Fruit fly (Drosophila melanogaster) whole organism, embryonic: Measurements from ENCODE around the gene CG15638.

Experiments used
- Abd-B ChIP-seq: fragments of 200-800 bp; sonication (Bioruptor generic); optimal IDR thresholded peaks from 2 replicates; lab custom pipeline; 2018; ENCODE audit warnings: missing biosample characterization, mild to moderate bottlenecking, missing genetic modification characterization, moderate library complexity
- Asciz ChIP-seq: fragments of 200-800 bp; sonication (Bioruptor generic); optimal IDR thresholded peaks from 2 replicates; lab custom pipeline; 2017; ENCODE audit warnings: missing biosample characterization, mild to moderate bottlenecking, missing genetic modification characterization, missing genetic modification reagents
- B-H2 ChIP-seq: fragments of 200-800 bp; sonication (Bioruptor generic); optimal IDR thresholded peaks from 2 replicates; lab custom pipeline; 2018; ENCODE audit warnings: missing biosample characterization, mild to moderate bottlenecking, missing genetic modification characterization
- BtbVII ChIP-seq: fragments of 200-800 bp; sonication (Bioruptor generic); optimal IDR thresholded peaks from 3 replicates; lab custom pipeline; 2017; ENCODE audit warnings: missing biosample characterization, mild to moderate bottlenecking, missing genetic modification characterization
- CG11085 ChIP-seq: fragments of 200-800 bp; sonication (Bioruptor generic); IDR thresholded peaks from 2 replicates; pipeline ENCODE4 v1.3.6; 2022; ENCODE audit warnings: missing biosample characterization, missing genetic modification characterization
- CG11504 ChIP-seq: fragments of 200-800 bp; sonication (Bioruptor generic); optimal IDR thresholded peaks from 3 replicates; lab custom pipeline; 2019; ENCODE audit warnings: missing biosample characterization, mild to moderate bottlenecking, missing genetic modification characterization, moderate library complexity
- CG12236 ChIP-seq: fragments of 200-800 bp; sonication (Bioruptor generic); optimal IDR thresholded peaks from 2 replicates; lab custom pipeline; 2016; ENCODE audit warnings: missing biosample characterization, missing genetic modification characterization
- CG14667 ChIP-seq: fragments of 200-800 bp; sonication (Bioruptor generic); IDR thresholded peaks from 2 replicates; pipeline ENCODE4 v1.3.6; 2022; ENCODE audit warnings: missing biosample characterization, missing genetic modification characterization
- CG17568 ChIP-seq: fragments of 200-800 bp; sonication (Bioruptor generic); optimal IDR thresholded peaks from 2 replicates; lab custom pipeline; 2018; ENCODE audit warnings: missing biosample characterization, mild to moderate bottlenecking, missing genetic modification characterization, moderate library complexity
- CG18011 ChIP-seq: fragments of 200-800 bp; sonication (Bioruptor generic); optimal IDR thresholded peaks from 2 replicates; lab custom pipeline; 2017; ENCODE audit warnings: missing biosample characterization, missing genetic modification characterization, mild to moderate bottlenecking, moderate library complexity, missing genotype
- CG6272 ChIP-seq: fragments of 200-800 bp; sonication (Bioruptor generic); IDR thresholded peaks from 2 replicates; pipeline ENCODE4 v1.3.6; 2022; ENCODE audit warnings: missing biosample characterization, missing genetic modification characterization
- CG6765 ChIP-seq: fragments of 200-800 bp; sonication (Bioruptor generic); optimal IDR thresholded peaks from 3 replicates; lab custom pipeline; 2017; ENCODE audit warnings: missing biosample characterization, mild to moderate bottlenecking, missing genetic modification characterization
- CG8290 ChIP-seq, 3 experiments: fragments of 200-800 bp; sonication (Bioruptor generic); optimal IDR thresholded peaks; 2 replicates each; lab custom pipeline; 2016 to 2019; ENCODE audit warnings: missing biosample characterization in 3 of 3, missing genetic modification characterization in 3 of 3, mild to moderate bottlenecking in 2 of 3, moderate library complexity in 1 of 3
- Deaf1 ChIP-seq: fragments of 200-800 bp; optimal IDR thresholded peaks from 3 replicates; lab custom pipeline; 2019; ENCODE audit warnings: missing biosample characterization, mild to moderate bottlenecking, missing genetic modification characterization, moderate library complexity
- Dp ChIP-seq: fragments of 200-800 bp; sonication (Bioruptor generic); optimal IDR thresholded peaks from 2 replicates; lab custom pipeline; 2018; ENCODE audit warnings: missing biosample characterization, mild to moderate bottlenecking, missing genetic modification characterization, moderate library complexity
- Dref ChIP-seq: fragments of 200-800 bp; sonication (Bioruptor generic); IDR thresholded peaks from 2 replicates; pipeline ENCODE4 v1.3.6; 2022; ENCODE audit warnings: missing biosample characterization, missing genetic modification characterization
- Hr51 ChIP-seq, 2 experiments: fragments of 200-800 bp; sonication (Bioruptor generic); optimal IDR thresholded peaks; 2 replicates in 1 of 2; 3 replicates in 1 of 2; lab custom pipeline; 2016 to 2018; ENCODE audit warnings: missing biosample characterization in 2 of 2, missing genetic modification characterization in 2 of 2, mild to moderate bottlenecking in 1 of 2, moderate library complexity in 1 of 2
- Kr ChIP-seq: fragments of 200-800 bp; sonication (Bioruptor generic); optimal IDR thresholded peaks from 2 replicates; lab custom pipeline; 2017; ENCODE audit warnings: missing biosample characterization, mild to moderate bottlenecking, missing genetic modification characterization
- MTF-1 ChIP-seq: fragments of 200-800 bp; sonication (Bioruptor generic); optimal IDR thresholded peaks from 2 replicates; lab custom pipeline; 2018; ENCODE audit warnings: missing biosample characterization, mild to moderate bottlenecking, missing genetic modification characterization, borderline replicate concordance
- Neu2 ChIP-seq: fragments of 200-800 bp; sonication (Bioruptor generic); optimal IDR thresholded peaks from 3 replicates; lab custom pipeline; 2016; ENCODE audit warnings: missing biosample characterization, missing genetic modification characterization, borderline replicate concordance
- Nf-YA ChIP-seq: fragments of 200-800 bp; sonication (Bioruptor generic); IDR thresholded peaks from 2 replicates; pipeline ENCODE4 v1.3.6; 2022; ENCODE audit warnings: missing biosample characterization, missing genetic modification characterization
- Nf-YB ChIP-seq: fragments of 200-800 bp; sonication (Bioruptor generic); optimal IDR thresholded peaks from 3 replicates; lab custom pipeline; 2019; ENCODE audit warnings: missing biosample characterization, mild to moderate bottlenecking, missing genetic modification characterization, moderate library complexity
- Stat92E ChIP-seq, 3 experiments: fragments of >200 bp in 2 of 3; fragments of 200-800 bp in 1 of 3; sonication (Bioruptor generic) in 1 of 3; optimal IDR thresholded peaks; 2 replicates each; lab custom pipeline; 2017 to 2019; ENCODE audit warnings: missing biosample characterization in 3 of 3, missing genetic modification characterization in 3 of 3, mild to moderate bottlenecking in 1 of 3, moderate library complexity in 1 of 3
- Vsx1 ChIP-seq: fragments of 200-800 bp; sonication (Bioruptor generic); optimal IDR thresholded peaks from 2 replicates; lab custom pipeline; 2017; ENCODE audit warnings: missing biosample characterization, mild to moderate bottlenecking, missing genetic modification characterization, missing genetic modification reagents
- aop ChIP-seq: fragments of 200-800 bp; sonication (Bioruptor generic); IDR thresholded peaks from 2 replicates; pipeline ENCODE4 v1.3.6; 2022; ENCODE audit warnings: missing biosample characterization, missing genetic modification characterization
- ash1 ChIP-seq: fragments of 200-800 bp; sonication (Bioruptor generic); optimal IDR thresholded peaks from 2 replicates; lab custom pipeline; 2018; ENCODE audit warnings: missing biosample characterization, mild to moderate bottlenecking, missing genetic modification characterization
- chn ChIP-seq: fragments of 200-800 bp; sonication (Bioruptor generic); optimal IDR thresholded peaks from 2 replicates; lab custom pipeline; 2016; ENCODE audit warnings: missing biosample characterization, missing genetic modification characterization
- disco-r ChIP-seq: fragments of 200-800 bp; sonication (Bioruptor generic); optimal IDR thresholded peaks from 2 replicates; lab custom pipeline; 2016; ENCODE audit warnings: missing biosample characterization, missing genetic modification characterization
- esg ChIP-seq: fragments of 200-800 bp; sonication (Bioruptor generic); conservative IDR thresholded peaks from 2 replicates; pipeline ENCODE4 v1.3.6; 2022; ENCODE audit warnings: missing biosample characterization, missing genetic modification characterization
- fd96Cb ChIP-seq: fragments of 200-800 bp; sonication (Bioruptor generic); optimal IDR thresholded peaks from 2 replicates; lab custom pipeline; 2018; ENCODE audit warnings: missing biosample characterization, mild to moderate bottlenecking, missing genetic modification characterization, moderate library complexity
- ftz-f1 ChIP-seq: fragments of 200-800 bp; sonication (Bioruptor generic); optimal IDR thresholded peaks from 2 replicates; lab custom pipeline; 2016; ENCODE audit warnings: missing biosample characterization, missing genetic modification characterization
- gcm ChIP-seq: fragments of 200-800 bp; sonication (Bioruptor generic); optimal IDR thresholded peaks from 2 replicates; lab custom pipeline; 2019; ENCODE audit warnings: missing biosample characterization, mild to moderate bottlenecking, missing genetic modification characterization, moderate library complexity
- jumu ChIP-seq: fragments of 200-800 bp; sonication (Bioruptor generic); optimal IDR thresholded peaks from 3 replicates; lab custom pipeline; 2016; ENCODE audit warnings: missing biosample characterization, missing genetic modification characterization
- lab ChIP-seq: fragments of 200-800 bp; sonication (Bioruptor generic); optimal IDR thresholded peaks from 3 replicates; lab custom pipeline; 2017; ENCODE audit warnings: missing biosample characterization, missing genetic modification characterization, mild to moderate bottlenecking, moderate library complexity, missing genetic modification reagents
- peb ChIP-seq: fragments of 200-800 bp; sonication (Bioruptor generic); IDR thresholded peaks from 2 replicates; pipeline ENCODE4 v1.3.6; 2022; ENCODE audit warnings: missing biosample characterization, missing genetic modification characterization
- pita ChIP-seq: fragments of 200-800 bp; sonication (Bioruptor generic); optimal IDR thresholded peaks from 2 replicates; lab custom pipeline; 2017; ENCODE audit warnings: missing biosample characterization, mild to moderate bottlenecking, missing genetic modification characterization
- pnt ChIP-seq: fragments of 200-800 bp; sonication (Bioruptor generic); optimal IDR thresholded peaks from 3 replicates; lab custom pipeline; 2016; ENCODE audit warnings: missing biosample characterization, missing genetic modification characterization
- pum ChIP-seq: fragments of 200-800 bp; sonication (Bioruptor generic); optimal IDR thresholded peaks from 2 replicates; lab custom pipeline; 2016; ENCODE audit warnings: missing biosample characterization, missing genetic modification characterization
- row ChIP-seq: fragments of 200-800 bp; sonication (Bioruptor generic); IDR thresholded peaks from 3 replicates; pipeline ENCODE4 v1.3.6; 2022; ENCODE audit warnings: missing biosample characterization, missing genetic modification characterization
- run ChIP-seq: fragments of 200-800 bp; sonication (Bioruptor generic); optimal IDR thresholded peaks from 3 replicates; lab custom pipeline; 2018; ENCODE audit warnings: missing biosample characterization, mild to moderate bottlenecking, missing genetic modification characterization
- sima ChIP-seq: fragments of 200-800 bp; sonication (Bioruptor generic); optimal IDR thresholded peaks from 2 replicates; lab custom pipeline; 2016; ENCODE audit warnings: missing biosample characterization, missing genetic modification characterization
- slou ChIP-seq: fragments of 200-800 bp; sonication (Bioruptor generic); optimal IDR thresholded peaks from 3 replicates; lab custom pipeline; 2016; ENCODE audit warnings: missing biosample characterization, missing genetic modification characterization
- so ChIP-seq: fragments of 200-800 bp; sonication (Bioruptor generic); IDR thresholded peaks from 3 replicates; pipeline ENCODE4 v1.3.6; 2022; ENCODE audit warnings: missing biosample characterization, missing genetic modification characterization
- sob ChIP-seq: fragments of 200-800 bp; sonication (Bioruptor generic); IDR thresholded peaks from 2 replicates; pipeline ENCODE4 v1.3.6; 2022; ENCODE audit warnings: missing biosample characterization, missing genetic modification characterization
- stwl ChIP-seq: fragments of 200-800 bp; sonication (Bioruptor generic); optimal IDR thresholded peaks from 3 replicates; lab custom pipeline; 2018; ENCODE audit warnings: missing biosample characterization, mild to moderate bottlenecking, missing genetic modification characterization, moderate library complexity
- tna ChIP-seq: fragments of 200-800 bp; sonication (Bioruptor generic); IDR thresholded peaks from 2 replicates; pipeline ENCODE4 v1.3.6; 2022; ENCODE audit warnings: missing biosample characterization, missing genetic modification characterization; ENCODE audit not compliant: partially characterized antibody
- wek ChIP-seq: fragments of 200-800 bp; sonication (Bioruptor generic); optimal IDR thresholded peaks from 3 replicates; lab custom pipeline; 2018; ENCODE audit warnings: missing biosample characterization, mild to moderate bottlenecking, missing genetic modification characterization, moderate library complexity
- zen2 ChIP-seq: fragments of 200-800 bp; sonication (Bioruptor generic); IDR thresholded peaks from 3 replicates; pipeline ENCODE4 v1.3.6; 2022; ENCODE audit warnings: missing biosample characterization, missing genetic modification characterization; ENCODE audit not compliant: partially characterized antibody

The CG15638 gene

DNA sequence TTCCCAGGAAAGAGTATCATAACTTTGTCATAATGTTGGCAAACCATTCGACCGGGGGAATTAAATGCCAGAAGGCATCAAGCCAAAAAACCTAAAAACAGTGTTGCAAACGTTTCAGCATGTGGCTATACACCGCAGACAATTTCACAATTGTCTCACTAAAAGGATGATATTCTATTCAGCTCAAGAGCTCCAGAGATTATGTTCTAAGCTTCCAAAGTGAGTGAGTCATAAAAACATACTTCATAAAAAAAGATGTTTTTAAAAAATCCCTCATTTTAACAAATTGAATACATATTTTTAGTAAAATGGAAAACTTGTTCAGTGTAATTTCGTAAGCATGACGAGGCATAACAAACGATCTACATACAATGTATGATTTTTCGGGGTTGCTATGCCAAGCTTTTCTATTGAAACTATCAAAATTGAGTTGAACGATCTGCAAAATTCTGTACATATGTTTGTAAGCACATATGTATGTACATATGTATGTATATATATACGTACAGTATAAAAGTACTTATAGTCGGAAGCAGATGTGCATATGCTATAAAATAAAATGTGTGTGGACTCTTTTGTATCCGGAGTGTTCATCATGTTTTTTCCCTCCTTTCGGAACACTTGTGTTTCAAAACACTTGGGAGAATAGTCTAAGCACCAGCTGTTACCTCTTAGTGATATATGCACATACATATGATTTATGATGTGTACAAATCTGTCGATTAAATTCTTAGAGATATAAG lies 20.5 kb downstream of the CG15638 start (continued):
- TF ChIP-seq ash1 (GFP tag; lab: Kevin White, UChicago) = no peak
- peak; percentile 77 for TF ChIP-seq slou (GFP tag; lab: Kevin White, UChicago)
- TF ChIP-seq CG6272 = no peak; the same call in 1 of the 2 replicates
- peak; percentile 4 for TF ChIP-seq stwl (tag; lab: Kevin White, UChicago)
- TF ChIP-seq B-H2 (GFP tag; lab: Kevin White, UChicago) = no peak
- peak; percentile 74 for TF ChIP-seq row
- TF ChIP-seq pita (GFP tag; lab: Kevin White, UChicago) = no peak
- peak; percentile 70 for TF ChIP-seq Abd-B (GFP tag; lab: Kevin White, UChicago)
- TF ChIP-seq sima (GFP tag; lab: Kevin White, UChicago) = peak; percentile 83
- TF ChIP-seq fd96Cb (tag; lab: Kevin White, UChicago) = peak; percentile 69
- TF ChIP-seq Dp (GFP tag; lab: Kevin White, UChicago) = no peak
- peak; percentile 59 for TF ChIP-seq peb (GFP tag; lab: Robert Waterston, UW)
- peak; percentile 39 for TF ChIP-seq chn
- no peak for TF ChIP-seq Nf-YB
- TF ChIP-seq ftz-f1 (GFP tag; lab: Kevin White, UChicago) = no peak
- TF ChIP-seq CG14667 (GFP tag; lab: Robert Waterston, UW) = peak; percentile 78
- peak; percentile 74; the same call in 2 of the 3 replicates for TF ChIP-seq so (GFP tag; lab: Robert Waterston, UW)
- peak; percentile 52 for TF ChIP-seq BtbVII
- peak; percentile 90 for TF ChIP-seq CG11504 (tag; lab: Kevin White, UChicago)
- TF ChIP-seq lab = peak; percentile 82
- TF ChIP-seq tna (GFP tag; lab: Robert Waterston, UW) = no peak
- TF ChIP-seq Nf-YA (GFP tag; lab: Robert Waterston, UW) = peak; percentile 61
- no peak for TF ChIP-seq CG18011 (GFP tag; lab: Kevin White, UChicago)
- peak; percentile 54 for TF ChIP-seq pum (GFP tag; lab: Kevin White, UChicago)
- TF ChIP-seq jumu = peak; percentile 83
- TF ChIP-seq CG8290 (GFP tag; optimal IDR thresholded peaks at IDR 0.05; lab: Kevin White, UChicago) = no peak
- TF ChIP-seq CG8290 (tag; optimal IDR thresholded peaks at IDR 0.05; lab: Kevin White, UChicago) = peak in 1 of 2 experiments; percentile 40
- TF ChIP-seq aop (GFP tag; lab: Robert Waterston, UW) = no peak
- peak; percentile 14 for TF ChIP-seq Vsx1 (GFP tag; lab: Kevin White, UChicago)
- TF ChIP-seq Asciz (GFP tag; lab: Kevin White, UChicago) = peak; percentile 71
- peak; percentile 42 for TF ChIP-seq sob (GFP tag; lab: Robert Waterston, UW)
- peak; percentile 28 for TF ChIP-seq CG12236 (GFP tag; lab: Kevin White, UChicago)
- no peak for TF ChIP-seq wek (GFP tag; lab: Kevin White, UChicago)
- TF ChIP-seq Dref (GFP tag; lab: Robert Waterston, UW) = no peak
- peak; percentile 80 for TF ChIP-seq esg (GFP tag; lab: Robert Waterston, UW)
- TF ChIP-seq Deaf1 (tag; lab: Kevin White, UChicago) = peak; percentile 57
- no peak for TF ChIP-seq zen2
- TF ChIP-seq Hr51 (GFP tag; optimal IDR thresholded peaks at IDR 0.05; lab: Kevin White, UChicago) = peak; percentile 21 to 79
- TF ChIP-seq Stat92E (GFP tag; optimal IDR thresholded peaks at IDR 0.05; lab: Kevin White, UChicago) = peak in 1 of 3 experiments; percentile 31
- peak; percentile 66 for TF ChIP-seq pnt (GFP tag; lab: Kevin White, UChicago)
- peak; percentile 59 for TF ChIP-seq CG11085 (GFP tag; lab: Robert Waterston, UW)
- peak; percentile 7 for TF ChIP-seq gcm
- TF ChIP-seq CG17568 = peak; percentile 65
- TF ChIP-seq disco-r = peak; percentile 71
- no peak for TF ChIP-seq run (tag; lab: Kevin White, UChicago)
- no peak for TF ChIP-seq Neu2 (GFP tag; lab: Kevin White, UChicago)
- TF ChIP-seq MTF-1 (GFP tag; lab: Kevin White, UChicago) = no peak
- no peak for TF ChIP-seq Kr (GFP tag; lab: Kevin White, UChicago)
- TF ChIP-seq CG6765 = no peak
